Fruit fly (Drosophila melanogaster): ENCODE data around the gene Pdha.

Pdha gene

DNA sequence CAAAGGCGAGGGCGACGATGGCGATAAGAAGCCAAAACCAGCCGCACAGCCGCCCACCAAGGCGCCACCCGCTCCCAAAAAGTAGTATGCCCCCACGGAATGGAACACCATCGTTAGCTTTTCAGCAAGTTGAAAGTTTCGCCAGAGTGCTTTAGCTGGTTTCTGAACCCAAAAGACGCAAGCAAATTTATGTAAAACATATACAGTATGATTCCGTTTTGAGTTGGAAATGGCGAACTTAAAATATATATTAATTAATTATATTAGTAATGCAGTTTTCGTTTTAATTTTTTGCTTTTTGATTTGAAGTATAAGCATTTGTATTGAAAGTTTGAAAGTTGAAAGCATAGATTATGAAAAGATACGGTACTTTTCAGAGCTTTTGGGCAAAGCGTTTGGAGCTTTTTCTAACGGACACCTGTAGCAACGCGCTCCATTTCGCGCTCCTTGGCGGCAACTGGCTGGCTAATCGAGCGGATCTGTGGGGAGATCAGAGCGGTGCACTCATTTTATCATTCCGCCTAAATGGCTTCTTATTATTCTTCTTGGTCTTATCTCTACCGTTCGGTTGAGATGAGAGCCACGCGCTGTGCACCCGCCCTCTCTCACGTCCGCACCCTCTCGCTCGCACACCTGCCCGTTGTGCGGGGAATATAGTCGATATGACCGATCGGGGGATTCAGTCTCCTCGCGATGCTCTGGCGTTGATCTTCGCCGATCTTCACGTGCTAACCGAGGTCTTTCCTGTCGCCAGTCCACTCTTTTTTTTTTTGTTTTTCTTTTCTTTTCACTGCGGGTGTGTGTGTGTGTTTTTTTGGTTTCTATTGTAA, 5.4 kb downstream of the Pdha start, which contains the start of gene Proc-R (continued):
- TF ChIP-seq Dip3 (GFP tag; optimal IDR thresholded peaks at IDR 0.05) (no peak), ash1 (GFP tag; optimal IDR thresholded peaks at IDR 0.05) (no peak), bcd (GFP tag; optimal IDR thresholded peaks at IDR 0.05) (no peak), pita (GFP tag; optimal IDR thresholded peaks at IDR 0.05) (peak; percentile 20), CG8765 (GFP tag; IDR thresholded peaks at IDR 0.05) (no peak), grn (GFP tag; optimal IDR thresholded peaks at IDR 0.05) (peak; percentile 64), CG8290 (GFP tag; optimal IDR thresholded peaks at IDR 0.05) (peak; percentile 38), CG8290 (tag; optimal IDR thresholded peaks at IDR 0.05) (no peak), vvl (GFP tag; IDR thresholded peaks at IDR 0.05) (peak; percentile 36; the same call in 1 of the 2 replicates), Xrp1 (GFP tag; IDR thresholded peaks at IDR 0.05) (no peak), gt (GFP tag; IDR thresholded peaks at IDR 0.05) (no peak), cato (GFP tag; optimal IDR thresholded peaks at IDR 0.05; ENCODE audit: borderline replicate concordance) (no peak), CG6813 (GFP tag; optimal IDR thresholded peaks at IDR 0.05) (no peak), bab2 (GFP tag; optimal IDR thresholded peaks at IDR 0.05) (no peak), CoRest (tag; optimal IDR thresholded peaks at IDR 0.05) (no peak), D19B (GFP tag; optimal IDR thresholded peaks at IDR 0.05) (no peak), stc (GFP tag; IDR thresholded peaks at IDR 0.05) (no peak), CG6272 (GFP tag; IDR thresholded peaks at IDR 0.05) (no peak), CG33557 (GFP tag; optimal IDR thresholded peaks at IDR 0.05) (no peak), knrl (GFP tag; IDR thresholded peaks at IDR 0.05; ENCODE audit: partially characterized antibody) (no peak), gce (GFP tag; IDR thresholded peaks at IDR 0.05) (no peak), Oli (tag; optimal IDR thresholded peaks at IDR 0.05) (no peak), Dfd (GFP tag; optimal IDR thresholded peaks at IDR 0.05) (no peak), so (GFP tag; IDR thresholded peaks at IDR 0.05) (0 out of 3 replicates have a peak, but pooled peaks have one; percentile 26), CG12071 (GFP tag; optimal IDR thresholded peaks at IDR 0.05) (no peak), CG4282 (GFP tag; optimal IDR thresholded peaks at IDR 0.05) (no peak), CG10979 (tag; optimal IDR thresholded peaks at IDR 0.05) (no peak), CTCF (GFP tag; optimal IDR thresholded peaks at IDR 0.05) (peak; percentile 90), wor (GFP tag; IDR thresholded peaks at IDR 0.05) (no peak), otp (GFP tag; IDR thresholded peaks at IDR 0.05) (no peak), CG4328 (GFP tag; optimal IDR thresholded peaks at IDR 0.05) (no peak), sug (tag; optimal IDR thresholded peaks at IDR 0.05) (peak; percentile 24), Doc3 (GFP tag; IDR thresholded peaks at IDR 0.05; ENCODE audit: partially characterized antibody) (no peak), CG14710 (tag; optimal IDR thresholded peaks at IDR 0.05) (no peak), gsb (GFP tag; IDR thresholded peaks at IDR 0.05) (no peak), CG7357 (GFP tag; IDR thresholded peaks at IDR 0.05) (no peak), CG43689 (GFP tag; IDR thresholded peaks at IDR 0.05) (no peak), ara (GFP tag; IDR thresholded peaks at IDR 0.05) (no peak), Lim3 (GFP tag; IDR thresholded peaks at IDR 0.05) (no peak), ERR (GFP tag; optimal IDR thresholded peaks at IDR 0.05) (no peak), CG32532 (GFP tag; IDR thresholded peaks at IDR 0.05) (no peak), Ptx1 (GFP tag; IDR thresholded peaks at IDR 0.05) (no peak), HmgZ (tag; optimal IDR thresholded peaks at IDR 0.05) (no peak), YL-1 (GFP tag; optimal IDR thresholded peaks at IDR 0.05) (no peak), az2 (GFP tag; optimal IDR thresholded peaks at IDR 0.05) (no peak), Deaf1 (tag; optimal IDR thresholded peaks at IDR 0.05) (peak; percentile 35), CG1024 (GFP tag; IDR thresholded peaks at IDR 0.05) (no peak), CG16779 (GFP tag; IDR thresholded peaks at IDR 0.05) (no peak), CG31224 (GFP tag; IDR thresholded peaks at IDR 0.05) (no peak), scrt (GFP tag; optimal IDR thresholded peaks at IDR 0.05) (peak; percentile 84), CG2712 (tag; optimal IDR thresholded peaks at IDR 0.05) (no peak), kah (GFP tag; optimal IDR thresholded peaks at IDR 0.05) (peak; percentile 88)
